Worm (Caenorhabditis elegans): ENCODE results near the gene cky-1.

Gene cky-1

DNA sequence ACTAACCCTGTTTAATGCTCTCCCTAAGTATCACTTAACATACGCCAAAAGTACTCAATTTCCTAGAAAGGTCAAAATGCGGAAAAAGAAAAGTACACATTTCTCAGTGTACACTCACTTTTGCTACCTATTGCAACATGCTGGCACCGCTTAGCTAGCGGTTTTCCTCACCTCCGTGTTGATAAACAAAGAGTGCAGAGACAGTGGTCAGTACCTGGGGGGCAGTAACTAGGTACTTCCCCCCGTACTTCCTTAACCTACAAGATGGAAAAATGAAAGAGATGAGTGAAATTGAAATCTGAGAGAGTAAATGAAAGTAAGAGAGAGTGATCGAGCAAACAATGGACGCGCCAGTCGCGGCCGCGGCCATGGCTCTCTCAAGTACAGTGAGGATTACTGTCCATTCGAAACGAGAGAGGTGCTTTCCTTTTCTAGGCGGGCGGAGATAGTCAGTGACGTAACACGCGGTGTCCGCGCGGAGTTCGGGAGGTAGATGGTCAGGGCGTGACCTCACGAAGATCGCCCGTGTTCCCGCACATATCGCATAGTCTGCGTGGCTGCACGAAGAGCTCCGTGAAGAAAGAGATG, at the start of gene cky-1:
Gene cky-1 (plus strand): TSS at position 538 of the 588 bp plus-strand sequence.
- TF ChIP-seq B0310.2 (tag; optimal IDR thresholded peaks at IDR 0.05), result no peak
- TF ChIP-seq F13C5.2 (tag; optimal IDR thresholded peaks at IDR 0.05), result no peak
- TF ChIP-seq hnd-1 (tag; optimal IDR thresholded peaks at IDR 0.05), result no peak
- TF ChIP-seq tbx-11 (GFP tag; IDR thresholded peaks at IDR 0.05), result no peak
- no peak for TF ChIP-seq hmbx-1 (tag; optimal IDR thresholded peaks at IDR 0.05)
- no peak for TF ChIP-seq aly-1 (tag; optimal IDR thresholded peaks at IDR 0.05)
- TF ChIP-seq scrt-1 (GFP tag; IDR thresholded peaks at IDR 0.05), result no peak
- TF ChIP-seq flt-1 (GFP tag; IDR thresholded peaks at IDR 0.05), result no peak

- no peak for TF ChIP-seq hnd-1 (tag; optimal IDR thresholded peaks at IDR 0.05)
- TF ChIP-seq ama-1 (optimal IDR thresholded peaks at IDR 0.05), result no peak
- TF ChIP-seq tra-4 (tag; optimal IDR thresholded peaks at IDR 0.05), result no peak
These were observed 41.3 kb upstream of the cky-1 start, which contains the start of gene parn-1 for ce11 chrV:12695155-12695554. parn-1 (minus strand) TSS chrV:12695255.

- no peak for TF ChIP-seq B0310.2 (tag; optimal IDR thresholded peaks at IDR 0.05)
- TF ChIP-seq tbx-11 (GFP tag; IDR thresholded peaks at IDR 0.05), result no peak
- TF ChIP-seq sea-1 (GFP tag; conservative IDR thresholded peaks at IDR 0.05), result no peak
- no peak for TF ChIP-seq F13C5.2 (tag; optimal IDR thresholded peaks at IDR 0.05)
- no peak for TF ChIP-seq hnd-1 (tag; optimal IDR thresholded peaks at IDR 0.05)
- no peak for TF ChIP-seq ama-1 (optimal IDR thresholded peaks at IDR 0.05)
- TF ChIP-seq scrt-1 (GFP tag; IDR thresholded peaks at IDR 0.05), result no peak
- TF ChIP-seq ceh-36 (tag; optimal IDR thresholded peaks at IDR 0.05), result no peak
- no peak for TF ChIP-seq tra-4 (tag; optimal IDR thresholded peaks at IDR 0.05)
- TF ChIP-seq aly-1 (tag; optimal IDR thresholded peaks at IDR 0.05), result no peak
- no peak for TF ChIP-seq ceh-13 (GFP tag; optimal IDR thresholded peaks at IDR 0.05)
- no peak for TF ChIP-seq pes-1 (GFP tag; IDR thresholded peaks at IDR 0.05)
- no peak for TF ChIP-seq flt-1 (GFP tag; IDR thresholded peaks at IDR 0.05)
- no peak for TF ChIP-seq hmg-4 (GFP tag; optimal IDR thresholded peaks at IDR 0.05)
These were observed 40.5 kb upstream of the cky-1 start, which contains the start of gene K10C8.4 for ce11 chrV:12695968-12696367. K10C8.4 (plus strand) TSS chrV:12696268.

ce11 chrV:12696790-12697189, 39.7 kb upstream of the cky-1 start:
- TF ChIP-seq ama-1 (optimal IDR thresholded peaks at IDR 0.05) (no peak), F13C5.2 (tag; optimal IDR thresholded peaks at IDR 0.05) (no peak)

DNA sequence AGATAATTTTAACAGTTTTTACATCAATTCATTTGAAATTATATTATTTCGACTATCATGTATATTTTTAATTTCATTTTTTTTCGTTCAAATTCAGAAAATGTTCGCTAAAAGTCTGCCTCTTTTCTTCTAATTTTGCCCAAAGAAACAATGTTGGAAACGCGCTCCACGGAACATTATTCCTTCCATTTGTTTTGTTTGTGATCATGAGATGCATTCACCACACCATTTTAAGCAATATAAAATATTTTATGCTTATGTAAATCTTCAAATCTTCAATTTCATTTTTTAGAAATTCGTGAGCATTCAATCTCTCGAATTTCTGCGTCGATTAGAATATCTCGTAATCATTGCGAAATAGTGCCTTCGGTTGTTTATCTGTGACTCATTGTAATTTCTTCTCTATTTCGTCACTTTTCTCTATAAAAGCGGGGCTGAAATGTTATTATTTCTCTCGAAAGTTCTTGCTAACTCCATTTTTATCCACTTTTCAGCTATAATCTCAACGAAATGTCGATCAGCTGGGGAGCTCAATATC, 39.1 kb upstream of the cky-1 start, which contains the start of gene istr-1:
Gene istr-1 (plus strand): TSS at position 495 of the 538 bp plus-strand sequence.
- TF ChIP-seq ceh-36 (tag; optimal IDR thresholded peaks at IDR 0.05), result no peak

- no peak for TF ChIP-seq tbx-37 (GFP tag; conservative IDR thresholded peaks at IDR 0.05)
- no peak for TF ChIP-seq ceh-36 (tag; optimal IDR thresholded peaks at IDR 0.05)
- TF ChIP-seq flt-1 (GFP tag; IDR thresholded peaks at IDR 0.05), result no peak
- no peak for TF ChIP-seq ets-7 (tag; optimal IDR thresholded peaks at IDR 0.05)
- no peak for TF ChIP-seq ama-1 (optimal IDR thresholded peaks at IDR 0.05)
- no peak for TF ChIP-seq tbx-11 (GFP tag; IDR thresholded peaks at IDR 0.05)
- no peak for TF ChIP-seq scrt-1 (GFP tag; IDR thresholded peaks at IDR 0.05)
- no peak for TF ChIP-seq ceh-13 (GFP tag; optimal IDR thresholded peaks at IDR 0.05)
- TF ChIP-seq F13C5.2 (tag; optimal IDR thresholded peaks at IDR 0.05), result no peak
- TF ChIP-seq aly-1 (tag; optimal IDR thresholded peaks at IDR 0.05), result no peak
- TF ChIP-seq pes-1 (GFP tag; IDR thresholded peaks at IDR 0.05), result no peak
- TF ChIP-seq tra-4 (tag; optimal IDR thresholded peaks at IDR 0.05), result no peak
- TF ChIP-seq hnd-1 (tag; optimal IDR thresholded peaks at IDR 0.05), result no peak
- TF ChIP-seq B0310.2 (tag; optimal IDR thresholded peaks at IDR 0.05), result no peak
- no peak for TF ChIP-seq hmbx-1 (tag; optimal IDR thresholded peaks at IDR 0.05)
These were observed 34.9 kb upstream of the cky-1 start for ce11 chrV:12701613-12702012.

DNA sequence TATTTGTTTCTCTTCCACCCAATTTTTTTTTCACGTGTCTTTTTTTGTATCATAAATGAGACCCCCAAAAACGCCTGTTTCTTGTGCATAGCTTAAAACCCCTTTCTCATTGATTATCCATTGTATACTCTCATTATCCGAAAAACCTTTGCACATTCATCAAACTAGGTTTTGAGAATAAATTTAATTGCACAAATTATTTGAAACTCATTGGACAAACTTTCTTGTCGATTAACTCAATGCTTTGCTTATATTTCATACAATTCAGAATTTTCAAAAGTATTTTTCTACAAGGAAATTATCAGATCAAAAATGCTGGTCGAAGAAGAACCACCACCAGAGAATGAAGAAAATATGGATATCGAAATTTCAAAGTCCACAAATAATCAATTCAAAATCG, 32.4 kb upstream of the cky-1 start, which contains the start of gene R11D1.1:
Gene R11D1.1 (plus strand): TSS at position 301 of the 400 bp plus-strand sequence.
- TF ChIP-seq ets-7 (tag; optimal IDR thresholded peaks at IDR 0.05), result no peak
- TF ChIP-seq ceh-36 (tag; optimal IDR thresholded peaks at IDR 0.05), result no peak
- no peak for TF ChIP-seq ceh-13 (GFP tag; optimal IDR thresholded peaks at IDR 0.05)
- TF ChIP-seq scrt-1 (GFP tag; IDR thresholded peaks at IDR 0.05), result no peak
- TF ChIP-seq aly-1 (tag; optimal IDR thresholded peaks at IDR 0.05), result no peak
- TF ChIP-seq tbx-11 (GFP tag; IDR thresholded peaks at IDR 0.05), result no peak
- TF ChIP-seq hnd-1 (tag; optimal IDR thresholded peaks at IDR 0.05), result no peak
- TF ChIP-seq ama-1 (optimal IDR thresholded peaks at IDR 0.05), result no peak
- TF ChIP-seq sea-1 (GFP tag; conservative IDR thresholded peaks at IDR 0.05), result no peak
- no peak for TF ChIP-seq flt-1 (GFP tag; IDR thresholded peaks at IDR 0.05)
- TF ChIP-seq F13C5.2 (tag; optimal IDR thresholded peaks at IDR 0.05), result no peak
- TF ChIP-seq tra-4 (tag; optimal IDR thresholded peaks at IDR 0.05), result no peak
- TF ChIP-seq hmg-4 (GFP tag; optimal IDR thresholded peaks at IDR 0.05), result no peak
- no peak for TF ChIP-seq B0310.2 (tag; optimal IDR thresholded peaks at IDR 0.05)
- no peak for TF ChIP-seq pes-1 (GFP tag; IDR thresholded peaks at IDR 0.05)
- no peak for TF ChIP-seq hmbx-1 (tag; optimal IDR thresholded peaks at IDR 0.05)
- TF ChIP-seq tbx-37 (GFP tag; conservative IDR thresholded peaks at IDR 0.05), result no peak

DNA sequence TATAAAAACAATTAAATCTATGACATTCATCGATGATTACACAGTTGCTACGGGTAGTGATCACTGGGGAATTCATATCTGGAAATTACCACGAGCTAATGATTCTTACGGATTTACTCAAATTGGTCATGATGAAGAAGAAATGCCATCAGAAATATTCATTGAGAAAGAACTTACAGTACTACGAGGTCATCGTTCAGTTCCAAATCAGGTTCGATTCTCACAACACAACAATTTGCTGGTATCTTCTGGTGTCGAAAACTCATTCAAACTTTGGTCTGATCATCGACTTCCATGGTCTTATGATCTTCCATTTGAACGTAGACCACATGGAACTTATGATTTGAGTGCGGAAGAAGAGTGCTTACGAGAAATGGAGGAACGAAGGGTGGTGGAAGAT, 30.0 kb upstream of the cky-1 start:
- TF ChIP-seq B0310.2 (tag; optimal IDR thresholded peaks at IDR 0.05) (no peak), ceh-13 (GFP tag; optimal IDR thresholded peaks at IDR 0.05) (no peak), ama-1 (optimal IDR thresholded peaks at IDR 0.05) (no peak), F13C5.2 (tag; optimal IDR thresholded peaks at IDR 0.05) (no peak), sea-1 (GFP tag; conservative IDR thresholded peaks at IDR 0.05) (no peak), ceh-36 (tag; optimal IDR thresholded peaks at IDR 0.05) (no peak), hnd-1 (tag; optimal IDR thresholded peaks at IDR 0.05) (no peak), hmbx-1 (tag; optimal IDR thresholded peaks at IDR 0.05) (no peak), aly-1 (tag; optimal IDR thresholded peaks at IDR 0.05) (no peak), tra-4 (tag; optimal IDR thresholded peaks at IDR 0.05) (no peak), flt-1 (GFP tag; IDR thresholded peaks at IDR 0.05) (no peak), hmg-4 (GFP tag; optimal IDR thresholded peaks at IDR 0.05) (no peak), tbx-11 (GFP tag; IDR thresholded peaks at IDR 0.05) (no peak), scrt-1 (GFP tag; IDR thresholded peaks at IDR 0.05) (no peak), pes-1 (GFP tag; IDR thresholded peaks at IDR 0.05) (no peak)

All from whole organism, early embryonic.